Worm (Caenorhabditis elegans) whole organism, dauer: ENCODE data around the gene cpar-1.

Experiments used
- unc-62 ChIP-seq: sonication (generic microtip); optimal IDR thresholded peaks from 2 replicates; lab custom pipeline; 2017; ENCODE audit warnings: missing biosample characterization, missing genetic modification reagents, missing genetic modification characterization

cpar-1 gene

DNA sequence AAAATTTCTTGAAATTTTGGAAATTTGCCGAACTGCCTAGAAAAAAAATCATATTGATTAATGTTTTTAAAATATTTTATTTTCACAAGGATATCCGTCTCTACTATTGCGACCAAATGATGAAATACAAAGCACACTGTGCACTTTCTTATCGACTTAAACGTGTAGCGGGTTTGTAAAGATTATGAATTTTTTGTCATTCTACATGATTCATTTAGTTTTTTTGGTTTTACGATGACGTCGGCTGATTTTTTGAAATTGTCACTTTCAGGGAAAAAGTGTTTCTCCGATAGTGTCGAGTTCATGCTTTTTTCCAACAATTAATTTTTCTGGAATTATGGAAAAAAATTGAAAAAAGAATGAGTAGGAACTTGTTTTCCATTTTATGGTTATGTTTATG, 42.7 kb downstream of the cpar-1 start:
- TF ChIP-seq unc-62 (GFP tag; lab: Kevin White, UChicago), result no peak

ce11 chrIII:9482423-9482993, 48.7 kb downstream of the cpar-1 start:
- TF ChIP-seq unc-62 (GFP tag; lab: Kevin White, UChicago), result no peak

DNA sequence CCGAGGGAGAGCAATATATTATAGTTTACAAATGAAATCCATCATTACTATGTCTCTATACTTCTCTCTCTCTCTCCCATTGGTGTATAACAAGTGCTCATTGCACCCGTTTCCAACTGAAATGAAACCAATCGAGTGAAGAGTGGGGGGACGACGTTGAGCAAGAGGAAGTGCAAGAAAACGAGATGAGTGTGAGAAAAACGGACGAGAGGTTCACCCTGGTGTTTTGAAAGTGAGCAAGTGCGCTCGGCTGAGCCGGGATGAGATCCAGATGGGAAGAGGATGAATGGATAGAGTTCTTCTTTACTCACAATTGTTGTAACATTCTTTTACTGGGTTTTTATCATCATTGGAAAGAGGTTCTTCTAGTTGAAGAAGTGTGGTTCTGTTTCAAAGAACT, 49.9 kb downstream of the cpar-1 start:
- no peak for TF ChIP-seq unc-62 (GFP tag; lab: Kevin White, UChicago)
